Worm (Caenorhabditis elegans) whole organism, L1 larva: Measurements from ENCODE around the gene miro-1.

Experiments used
- ceh-8 ChIP-seq: fragments of 200-800 bp; sonication (Bioruptor generic); optimal IDR thresholded peaks from 2 replicates; lab custom pipeline; 2018; ENCODE audit warnings: mild to moderate bottlenecking, missing genetic modification characterization, moderate library complexity, missing compliant biosample characterization
- egl-27 ChIP-seq, 2 experiments: fragments of 150-350 bp in 1 of 2; sonication (generic microtip); optimal IDR thresholded peaks; 3 replicates each; lab custom pipeline; 2017 to 2018; ENCODE audit warnings: missing biosample characterization in 2 of 2, missing genetic modification characterization in 2 of 2, missing genetic modification reagents in 2 of 2
- fos-1 ChIP-seq: fragments of 150-350 bp; optimal IDR thresholded peaks from 2 replicates; lab custom pipeline; 2014; ENCODE audit warnings: missing biosample characterization, missing genetic modification characterization
- jun-1 ChIP-seq: fragments of 150-350 bp; optimal IDR thresholded peaks from 2 replicates; lab custom pipeline; 2014; ENCODE audit warnings: missing biosample characterization, missing genetic modification reagents, missing genetic modification characterization
- lin-35 ChIP-seq, 2 experiments: fragments of 150-350 bp; optimal IDR thresholded peaks; 2 replicates each; lab custom pipeline; 2014; ENCODE audit warnings: missing biosample characterization in 2 of 2, missing genetic modification characterization in 2 of 2, missing genetic modification reagents in 2 of 2
- lir-3 ChIP-seq: sonication (generic microtip); optimal IDR thresholded peaks from 2 replicates; lab custom pipeline; 2016; ENCODE audit warnings: mild to moderate bottlenecking, missing genetic modification characterization, moderate library complexity, missing compliant biosample characterization; ENCODE audit not compliant: poor library complexity
- nhr-11 ChIP-seq: fragments of 150-350 bp; optimal IDR thresholded peaks from 2 replicates; lab custom pipeline; 2014; ENCODE audit warnings: missing biosample characterization, missing genetic modification characterization
- nhr-12 ChIP-seq: sonication (generic microtip); optimal IDR thresholded peaks from 2 replicates; lab custom pipeline; 2017; ENCODE audit warnings: missing biosample characterization, missing genetic modification characterization
- nhr-77 ChIP-seq: fragments of 150-350 bp; optimal IDR thresholded peaks from 2 replicates; lab custom pipeline; 2014; ENCODE audit warnings: missing biosample characterization, missing genetic modification characterization
- nhr-84 ChIP-seq: sonication (generic microtip); optimal IDR thresholded peaks from 2 replicates; lab custom pipeline; 2017; ENCODE audit warnings: missing biosample characterization, missing genetic modification characterization
- snpc-4 ChIP-seq: fragments of 150-350 bp; optimal IDR thresholded peaks from 2 replicates; lab custom pipeline; 2014; ENCODE audit warnings: missing biosample characterization, missing genetic modification characterization
- snu-23 ChIP-seq: sonication (generic microtip); optimal IDR thresholded peaks from 2 replicates; lab custom pipeline; 2016; ENCODE audit warnings: missing genetic modification characterization, missing compliant biosample characterization
- unc-62 ChIP-seq: fragments of 150-350 bp; optimal IDR thresholded peaks from 2 replicates; lab custom pipeline; 2014; ENCODE audit warnings: missing biosample characterization, missing genetic modification reagents, missing genetic modification characterization

- no peak for TF ChIP-seq lir-3 (tag; lab: Kevin White, UChicago)
- TF ChIP-seq nhr-11, result no peak
- TF ChIP-seq unc-62 (GFP tag; lab: Kevin White, UChicago), result no peak
- no peak for TF ChIP-seq nhr-84 (tag; lab: Kevin White, UChicago)
- no peak for TF ChIP-seq snpc-4
- no peak for TF ChIP-seq ceh-8 (GFP tag; lab: Kevin White, UChicago)
- TF ChIP-seq egl-27 (tag; optimal IDR thresholded peaks at IDR 0.05; lab: Kevin White, UChicago), result no peak
- no peak for TF ChIP-seq nhr-77
- TF ChIP-seq lin-35 (GFP tag; optimal IDR thresholded peaks at IDR 0.05; lab: Kevin White, UChicago), result no peak
- no peak for TF ChIP-seq snu-23 (GFP tag; lab: Kevin White, UChicago)
- no peak for TF ChIP-seq nhr-12
- no peak for TF ChIP-seq jun-1
- TF ChIP-seq fos-1 (tag; lab: Kevin White, UChicago), result no peak
Observed at ce11 chrIV:4692463-4692862, 23.1 kb downstream of the miro-1 start, which contains the start of gene spe-51.
